Worm (Caenorhabditis elegans) whole organism, L4 larva: ENCODE measurements around the gene ZK105.8.

Source experiments
- fkh-10 ChIP-seq: fragments of 150-350 bp; optimal IDR thresholded peaks from 2 replicates; lab custom pipeline; 2014; ENCODE audit warnings: missing biosample characterization, missing genetic modification reagents, missing genetic modification characterization
- hmg-1.1 ChIP-seq: fragments of 200-800 bp; sonication (Bioruptor generic); IDR thresholded peaks from 2 replicates; pipeline ENCODE4 v1.3.6; 2022; ENCODE audit warnings: missing genetic modification reagents, missing genetic modification characterization, missing compliant biosample characterization
- mdt-29 ChIP-seq: fragments of 200-800 bp; sonication (Bioruptor generic); IDR thresholded peaks from 2 replicates; pipeline ENCODE4 v1.3.6; 2022; ENCODE audit warnings: missing genetic modification reagents, missing genetic modification characterization, missing compliant biosample characterization
- nhr-11 ChIP-seq: fragments of 150-350 bp; optimal IDR thresholded peaks from 2 replicates; lab custom pipeline; 2014; ENCODE audit warnings: missing biosample characterization, missing genetic modification characterization
- nhr-237 ChIP-seq: sonication (generic microtip); optimal IDR thresholded peaks from 2 replicates; lab custom pipeline; 2017; ENCODE audit warnings: missing biosample characterization, missing genetic modification characterization
- nhr-77 ChIP-seq: fragments of 150-350 bp; optimal IDR thresholded peaks from 2 replicates; lab custom pipeline; 2014; ENCODE audit warnings: missing biosample characterization, missing genetic modification characterization
- snpc-4 ChIP-seq: fragments of 150-350 bp; optimal IDR thresholded peaks from 2 replicates; lab custom pipeline; 2014; ENCODE audit warnings: missing biosample characterization, missing genetic modification characterization
- unc-39 ChIP-seq: sonication (generic microtip); optimal IDR thresholded peaks from 2 replicates; lab custom pipeline; 2017; ENCODE audit warnings: missing biosample characterization, missing genetic modification characterization

DNA sequence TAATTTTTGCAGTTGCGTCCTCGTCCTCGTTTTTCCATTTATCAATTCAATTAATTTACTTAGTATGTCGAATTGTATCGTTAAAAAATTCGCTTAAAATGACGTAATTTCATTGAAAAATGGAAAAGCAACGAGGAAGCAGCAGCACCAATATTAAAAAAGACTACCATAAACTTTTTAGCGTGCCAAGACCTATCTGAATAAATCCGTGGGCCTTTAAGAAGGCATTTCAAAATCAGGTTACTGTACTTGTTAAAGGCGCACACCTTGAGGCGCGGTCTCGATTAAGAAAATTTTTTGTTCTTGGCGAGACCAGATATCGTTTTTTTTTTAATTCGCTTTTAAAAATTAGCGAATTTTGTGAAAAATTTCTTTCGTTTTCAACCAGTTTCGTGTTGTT lies 49.4 kb downstream of the ZK105.8 start:
- no peak for TF ChIP-seq mdt-29
- TF ChIP-seq unc-39, result no peak
- no peak for TF ChIP-seq fkh-10 (GFP tag; lab: Kevin White, UChicago)
- no peak for TF ChIP-seq hmg-1.1 (GFP tag; lab: Robert Waterston, UW)
- TF ChIP-seq snpc-4 (tag; lab: Kevin White, UChicago), result no peak
- no peak for TF ChIP-seq nhr-11
- TF ChIP-seq nhr-77, result no peak
- no peak for TF ChIP-seq nhr-237 (tag; lab: Kevin White, UChicago)
